Worm (Caenorhabditis elegans) whole organism, early embryonic: Measurements from ENCODE around the gene sri-48.

Experiments used
- B0310.2 ChIP-seq: sonication (generic microtip); optimal IDR thresholded peaks from 2 replicates; lab custom pipeline; 2016; ENCODE audit warnings: mild to moderate bottlenecking, missing genetic modification characterization, missing compliant biosample characterization
- F13C5.2 ChIP-seq: sonication (generic microtip); optimal IDR thresholded peaks from 2 replicates; lab custom pipeline; 2017; ENCODE audit warnings: mild to moderate bottlenecking, missing genetic modification characterization, inconsistent platforms, missing compliant biosample characterization
- aly-1 ChIP-seq: sonication (generic microtip); optimal IDR thresholded peaks from 2 replicates; lab custom pipeline; 2016; ENCODE audit warnings: missing genetic modification characterization, missing compliant biosample characterization
- ama-1 ChIP-seq: fragments of 150-350 bp; optimal IDR thresholded peaks from 2 replicates; lab custom pipeline; 2014
- ceh-13 ChIP-seq: fragments of 200-800 bp; sonication (Bioruptor generic); optimal IDR thresholded peaks from 2 replicates; lab custom pipeline; 2018; ENCODE audit warnings: mild to moderate bottlenecking, missing genetic modification characterization, missing compliant biosample characterization
- ceh-36 ChIP-seq: sonication (generic microtip); optimal IDR thresholded peaks from 2 replicates; lab custom pipeline; 2016; ENCODE audit warnings: missing genetic modification characterization, inconsistent platforms, missing compliant biosample characterization
- ets-7 ChIP-seq: sonication (generic microtip); optimal IDR thresholded peaks from 2 replicates; lab custom pipeline; 2016; ENCODE audit warnings: missing genotype, missing genetic modification characterization, missing compliant biosample characterization
- flt-1 ChIP-seq: fragments of 200-800 bp; sonication (Bioruptor generic); IDR thresholded peaks from 2 replicates; pipeline ENCODE4 v1.3.6; 2022; ENCODE audit warnings: missing genetic modification characterization, missing compliant biosample characterization
- hmbx-1 ChIP-seq: sonication (generic microtip); optimal IDR thresholded peaks from 2 replicates; lab custom pipeline; 2016; ENCODE audit warnings: mild to moderate bottlenecking, missing genetic modification characterization, missing compliant biosample characterization
- hmg-4 ChIP-seq: fragments of 200-800 bp; sonication (Bioruptor generic); optimal IDR thresholded peaks from 2 replicates; lab custom pipeline; 2018; ENCODE audit warnings: mild to moderate bottlenecking, missing genetic modification characterization, missing compliant biosample characterization
- hnd-1 ChIP-seq: sonication (generic microtip); optimal IDR thresholded peaks from 2 replicates; lab custom pipeline; 2016; ENCODE audit warnings: missing genetic modification characterization, missing compliant biosample characterization
- pes-1 ChIP-seq: fragments of 200-800 bp; sonication (Bioruptor generic); IDR thresholded peaks from 2 replicates; pipeline ENCODE4 v1.3.6; 2022; ENCODE audit warnings: missing genetic modification reagents, missing genetic modification characterization, missing compliant biosample characterization
- scrt-1 ChIP-seq: fragments of 200-800 bp; sonication (Bioruptor generic); IDR thresholded peaks from 2 replicates; pipeline ENCODE4 v1.3.6; 2022; ENCODE audit warnings: missing genetic modification characterization, missing compliant biosample characterization
- sea-1 ChIP-seq: fragments of 200-800 bp; sonication (Bioruptor generic); conservative IDR thresholded peaks from 2 replicates; pipeline ENCODE4 v1.3.6; 2022; ENCODE audit warnings: missing genetic modification characterization, missing compliant biosample characterization
- tbx-11 ChIP-seq: fragments of 200-800 bp; sonication (Bioruptor generic); IDR thresholded peaks from 2 replicates; pipeline ENCODE4 v1.3.6; 2022; ENCODE audit warnings: missing genetic modification characterization, missing compliant biosample characterization
- tbx-37 ChIP-seq: fragments of 200-800 bp; sonication (Bioruptor generic); conservative IDR thresholded peaks from 2 replicates; pipeline ENCODE4 v1.3.6; 2022; ENCODE audit warnings: missing genetic modification reagents, missing genetic modification characterization, missing compliant biosample characterization
- tra-4 ChIP-seq: sonication (generic microtip); optimal IDR thresholded peaks from 2 replicates; lab custom pipeline; 2017; ENCODE audit warnings: missing genetic modification characterization, missing compliant biosample characterization

The sri-48 gene

ce11 chrII:3241842-3242241 lies 40.7 kb upstream of the sri-48 start:
- TF ChIP-seq ets-7 (tag; lab: Kevin White, UChicago) (no peak), tbx-11 (GFP tag; lab: Robert Waterston, UW) (no peak), pes-1 (GFP tag; lab: Robert Waterston, UW) (no peak), hnd-1 (no peak), hmbx-1 (tag; lab: Kevin White, UChicago) (no peak), aly-1 (tag; lab: Kevin White, UChicago) (no peak), ceh-36 (no peak), B0310.2 (tag; lab: Kevin White, UChicago) (no peak), sea-1 (no peak), ceh-13 (GFP tag; lab: Kevin White, UChicago) (no peak), tbx-37 (GFP tag; lab: Robert Waterston, UW) (no peak), F13C5.2 (tag; lab: Kevin White, UChicago) (no peak), tra-4 (tag; lab: Kevin White, UChicago) (no peak), scrt-1 (GFP tag; lab: Robert Waterston, UW) (no peak), flt-1 (GFP tag; lab: Robert Waterston, UW) (no peak)

DNA sequence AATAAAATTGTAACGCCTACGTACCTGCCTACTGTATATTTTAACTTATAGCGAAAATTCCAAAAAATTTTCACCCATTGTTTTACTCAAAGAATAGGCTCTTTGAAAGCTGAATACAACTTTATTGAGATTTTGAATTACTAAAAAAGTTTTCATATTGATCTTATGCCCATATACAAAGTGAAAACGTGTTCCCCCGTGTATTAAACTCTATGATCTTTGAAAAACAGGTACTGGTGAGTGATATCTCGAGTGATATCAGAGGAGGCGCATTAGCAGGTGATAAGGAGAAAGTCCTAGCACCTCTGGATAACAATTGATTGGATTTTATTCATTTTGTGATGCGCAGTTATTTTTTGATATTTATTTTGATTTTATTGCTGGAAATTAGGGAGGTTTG lies 39.1 kb upstream of the sri-48 start, which contains the start of gene C17F4.3:
Gene C17F4.3, plus strand, starts transcription at position 301 of the 400 bp plus-strand sequence.
- no peak for TF ChIP-seq tbx-11 (GFP tag; lab: Robert Waterston, UW)
- no peak for TF ChIP-seq ceh-13 (GFP tag; lab: Kevin White, UChicago)
- TF ChIP-seq hmg-4, result no peak
- no peak for TF ChIP-seq ceh-36
- no peak for TF ChIP-seq ets-7 (tag; lab: Kevin White, UChicago)
- TF ChIP-seq B0310.2 (tag; lab: Kevin White, UChicago), result no peak
- TF ChIP-seq scrt-1 (GFP tag; lab: Robert Waterston, UW), result no peak
- no peak for TF ChIP-seq hnd-1
- TF ChIP-seq tra-4 (tag; lab: Kevin White, UChicago), result no peak
- TF ChIP-seq flt-1 (GFP tag; lab: Robert Waterston, UW), result no peak
- TF ChIP-seq pes-1 (GFP tag; lab: Robert Waterston, UW), result no peak
- no peak for TF ChIP-seq tbx-37 (GFP tag; lab: Robert Waterston, UW)
- TF ChIP-seq ama-1 (lab: Kevin White, UChicago), result no peak
- TF ChIP-seq aly-1 (tag; lab: Kevin White, UChicago), result no peak
- TF ChIP-seq hmbx-1 (tag; lab: Kevin White, UChicago), result no peak
- no peak for TF ChIP-seq F13C5.2 (tag; lab: Kevin White, UChicago)

DNA sequence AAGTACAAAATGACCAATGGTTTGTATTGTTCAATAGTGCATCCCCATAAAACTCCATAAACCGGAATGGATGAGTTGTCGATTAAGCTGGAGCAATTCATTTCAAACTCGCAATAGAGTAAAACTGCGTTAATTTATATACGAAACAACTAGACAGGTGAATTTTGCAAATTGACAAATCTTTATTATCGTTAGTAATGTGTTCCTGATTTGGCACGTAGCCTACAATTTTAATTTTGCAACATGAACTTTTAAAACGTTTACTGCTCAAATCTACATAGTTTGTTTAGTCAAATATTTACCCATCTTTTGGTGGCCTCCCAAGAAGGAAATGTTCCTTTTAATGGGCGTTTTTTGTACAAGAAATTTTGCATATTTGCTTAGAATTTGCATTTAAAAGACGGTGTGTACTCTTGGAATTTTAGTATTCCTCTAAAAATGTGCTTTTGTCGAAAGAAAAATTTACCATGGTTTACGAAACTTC lies 35.9 kb upstream of the sri-48 start, which contains the start of the genes srz-67 and C17F4.11:
Gene srz-67, minus strand, starts transcription at position 101 of the 484 bp plus-strand sequence.
Gene C17F4.11, plus strand, starts transcription at position 434 of the 484 bp plus-strand sequence.
- TF ChIP-seq ama-1 (lab: Kevin White, UChicago), result no peak
- no peak for TF ChIP-seq hmbx-1 (tag; lab: Kevin White, UChicago)
- TF ChIP-seq tbx-11 (GFP tag; lab: Robert Waterston, UW), result no peak
- no peak for TF ChIP-seq tbx-37 (GFP tag; lab: Robert Waterston, UW)
- TF ChIP-seq B0310.2 (tag; lab: Kevin White, UChicago), result no peak
- TF ChIP-seq ceh-13 (GFP tag; lab: Kevin White, UChicago), result no peak
- no peak for TF ChIP-seq scrt-1 (GFP tag; lab: Robert Waterston, UW)
- no peak for TF ChIP-seq hmg-4

DNA sequence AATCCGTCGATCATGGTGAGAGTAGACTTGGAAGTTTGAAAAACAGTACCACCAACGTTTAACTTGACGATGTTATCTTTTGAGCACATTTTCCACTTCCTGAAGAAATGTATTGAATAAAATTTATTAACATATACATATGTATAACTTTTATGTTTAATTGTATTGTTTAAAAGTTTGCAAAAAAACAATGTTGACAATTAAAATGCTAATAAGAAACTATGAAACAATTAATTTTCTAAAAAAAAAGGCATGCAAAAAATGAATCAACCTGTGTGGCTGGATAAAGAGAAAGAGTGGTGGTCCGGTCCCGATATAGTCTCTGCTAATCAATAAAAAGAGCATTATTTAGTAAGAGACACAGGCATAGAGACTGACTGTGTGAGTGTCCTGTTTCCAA lies 33.6 kb upstream of the sri-48 start, which contains the start of gene C17F4.8:
Gene C17F4.8, minus strand, starts transcription at position 101 of the 400 bp plus-strand sequence.
- no peak for TF ChIP-seq F13C5.2 (tag; lab: Kevin White, UChicago)
- TF ChIP-seq sea-1, result no peak
- TF ChIP-seq tbx-37 (GFP tag; lab: Robert Waterston, UW), result no peak
- no peak for TF ChIP-seq tra-4 (tag; lab: Kevin White, UChicago)
- no peak for TF ChIP-seq ceh-13 (GFP tag; lab: Kevin White, UChicago)
- no peak for TF ChIP-seq aly-1 (tag; lab: Kevin White, UChicago)
- no peak for TF ChIP-seq pes-1 (GFP tag; lab: Robert Waterston, UW)
- TF ChIP-seq flt-1 (GFP tag; lab: Robert Waterston, UW), result no peak
- no peak for TF ChIP-seq hnd-1
- no peak for TF ChIP-seq ets-7 (tag; lab: Kevin White, UChicago)
- no peak for TF ChIP-seq tbx-11 (GFP tag; lab: Robert Waterston, UW)
- TF ChIP-seq ceh-36, result no peak
- no peak for TF ChIP-seq B0310.2 (tag; lab: Kevin White, UChicago)
- no peak for TF ChIP-seq hmbx-1 (tag; lab: Kevin White, UChicago)
- no peak for TF ChIP-seq scrt-1 (GFP tag; lab: Robert Waterston, UW)
- TF ChIP-seq hmg-4, result no peak
- no peak for TF ChIP-seq ama-1 (lab: Kevin White, UChicago)

DNA sequence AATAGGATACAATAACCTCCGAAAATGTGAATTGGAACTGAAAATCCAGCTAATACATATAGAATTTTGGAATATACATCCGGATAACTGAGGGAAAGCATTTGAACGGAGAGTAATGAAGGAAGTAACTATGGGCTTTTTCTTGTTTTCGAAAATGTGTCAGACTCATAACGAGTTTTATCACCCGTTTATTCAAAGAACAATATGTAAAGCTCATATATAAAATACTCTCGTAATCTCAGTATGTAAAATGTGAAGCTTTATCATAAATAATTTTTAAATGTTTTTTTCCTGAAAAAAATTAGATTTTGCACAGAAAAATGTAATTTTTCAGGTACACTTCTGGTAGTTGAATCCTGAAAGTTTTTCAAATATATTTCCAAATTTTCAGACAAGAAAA lies 29.3 kb upstream of the sri-48 start, which contains the start of gene srh-297:
Gene srh-297, minus strand, starts transcription at position 101 of the 400 bp plus-strand sequence.
- TF ChIP-seq tbx-37 (GFP tag; lab: Robert Waterston, UW) (no peak), F13C5.2 (tag; lab: Kevin White, UChicago) (no peak), scrt-1 (GFP tag; lab: Robert Waterston, UW) (no peak), ceh-36 (no peak), hmbx-1 (tag; lab: Kevin White, UChicago) (no peak), ceh-13 (GFP tag; lab: Kevin White, UChicago) (no peak), ama-1 (lab: Kevin White, UChicago) (no peak), B0310.2 (tag; lab: Kevin White, UChicago) (no peak), aly-1 (tag; lab: Kevin White, UChicago) (no peak), hnd-1 (no peak), pes-1 (GFP tag; lab: Robert Waterston, UW) (no peak)

ce11 chrII:3225780-3226179 lies 24.6 kb upstream of the sri-48 start, which contains the start of gene ZC239.17:
Gene ZC239.17, minus strand, starts transcription at chrII:3225880.
- TF ChIP-seq scrt-1 (GFP tag; lab: Robert Waterston, UW), result no peak

DNA sequence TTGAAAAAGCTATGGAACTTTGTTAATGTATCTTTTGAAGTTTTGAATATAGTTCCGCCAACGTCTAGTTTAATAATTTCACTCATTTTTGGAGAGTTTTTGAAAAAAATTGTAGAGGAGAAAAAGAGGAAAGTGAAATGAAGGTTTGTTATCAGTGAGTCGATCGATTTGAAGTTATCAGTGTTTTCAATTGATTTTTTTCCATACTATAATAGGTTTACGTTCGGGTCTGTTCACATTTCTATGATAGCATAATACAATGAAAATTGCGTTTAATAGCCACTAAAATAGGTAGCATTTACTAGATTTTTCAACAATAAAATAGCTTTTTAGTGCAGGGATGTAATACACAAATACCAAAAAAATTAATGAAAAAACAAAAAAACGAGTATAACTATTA lies 24.1 kb upstream of the sri-48 start, which contains the start of gene ZC239.16:
Gene ZC239.16, minus strand, starts transcription at position 120 of the 400 bp plus-strand sequence.
- TF ChIP-seq pes-1 (GFP tag; lab: Robert Waterston, UW), result no peak
- TF ChIP-seq tra-4 (tag; lab: Kevin White, UChicago), result no peak
- TF ChIP-seq ceh-13 (GFP tag; lab: Kevin White, UChicago), result no peak
- TF ChIP-seq tbx-11 (GFP tag; lab: Robert Waterston, UW), result no peak
- no peak for TF ChIP-seq hmbx-1 (tag; lab: Kevin White, UChicago)
- no peak for TF ChIP-seq ceh-36
- TF ChIP-seq B0310.2 (tag; lab: Kevin White, UChicago), result no peak
- no peak for TF ChIP-seq scrt-1 (GFP tag; lab: Robert Waterston, UW)
- TF ChIP-seq sea-1, result no peak
- no peak for TF ChIP-seq ets-7 (tag; lab: Kevin White, UChicago)
- no peak for TF ChIP-seq hmg-4
